Worm (Caenorhabditis elegans) whole organism, young adult: ENCODE data around the gene btb-2.

Experiments used
- B0019.2 ChIP-seq: fragments of 200-800 bp; sonication (Bioruptor generic); conservative IDR thresholded peaks from 2 replicates; pipeline ENCODE4 v1.3.6; 2022; ENCODE audit warnings: missing genetic modification reagents, missing genetic modification characterization, missing compliant biosample characterization
- attf-3 ChIP-seq: fragments of 200-800 bp; sonication (Bioruptor generic); conservative IDR thresholded peaks from 2 replicates; pipeline ENCODE4 v1.3.6; 2022; ENCODE audit warnings: missing genetic modification reagents, missing genetic modification characterization, missing compliant biosample characterization
- attf-5 ChIP-seq: fragments of 200-800 bp; sonication (Bioruptor generic); optimal IDR thresholded peaks from 2 replicates; lab custom pipeline; 2018; ENCODE audit warnings: mild to moderate bottlenecking, missing genetic modification characterization, missing compliant biosample characterization
- cebp-2 ChIP-seq: fragments of 200-800 bp; sonication (Bioruptor generic); IDR thresholded peaks from 2 replicates; pipeline ENCODE4 v1.3.6; 2022; ENCODE audit warnings: missing genetic modification characterization, missing compliant biosample characterization
- chd-7 ChIP-seq: sonication (generic microtip); optimal IDR thresholded peaks from 2 replicates; lab custom pipeline; 2016; ENCODE audit warnings: mild to moderate bottlenecking, missing genetic modification characterization, moderate library complexity, missing compliant biosample characterization
- mcd-1 ChIP-seq: fragments of 200-800 bp; sonication (Bioruptor generic); IDR thresholded peaks from 2 replicates; pipeline ENCODE4 v1.3.6; 2022; ENCODE audit warnings: missing genetic modification reagents, missing genetic modification characterization, missing compliant biosample characterization
- pbrm-1 ChIP-seq: fragments of 200-800 bp; sonication (Bioruptor generic); IDR thresholded peaks from 2 replicates; pipeline ENCODE4 v1.3.6; 2022; ENCODE audit warnings: missing genetic modification reagents, missing genetic modification characterization, missing compliant biosample characterization
- snpc-4 ChIP-seq, 5 experiments: fragments of 150-350 bp in 1 of 5; sonication (generic microtip) in 4 of 5; optimal IDR thresholded peaks; 2 replicates each; lab custom pipeline; 2014 to 2018; ENCODE audit warnings: missing genetic modification characterization in 5 of 5, missing biosample characterization in 3 of 5, antibody characterized with exemption in 2 of 5, mild to moderate bottlenecking in 2 of 5, missing compliant biosample characterization in 2 of 5, missing genotype in 2 of 5, moderate library complexity in 2 of 5, missing genetic modification reagents in 1 of 5
- tbp1 ChIP-seq: fragments of 200-800 bp; sonication (Bioruptor generic); optimal IDR thresholded peaks from 2 replicates; lab custom pipeline; 2018; ENCODE audit warnings: mild to moderate bottlenecking, missing genetic modification characterization, missing compliant biosample characterization
- unc-62 ChIP-seq: fragments of 150-350 bp; optimal IDR thresholded peaks from 2 replicates; lab custom pipeline; 2014; ENCODE audit warnings: missing biosample characterization, missing genetic modification reagents, missing genetic modification characterization

DNA sequence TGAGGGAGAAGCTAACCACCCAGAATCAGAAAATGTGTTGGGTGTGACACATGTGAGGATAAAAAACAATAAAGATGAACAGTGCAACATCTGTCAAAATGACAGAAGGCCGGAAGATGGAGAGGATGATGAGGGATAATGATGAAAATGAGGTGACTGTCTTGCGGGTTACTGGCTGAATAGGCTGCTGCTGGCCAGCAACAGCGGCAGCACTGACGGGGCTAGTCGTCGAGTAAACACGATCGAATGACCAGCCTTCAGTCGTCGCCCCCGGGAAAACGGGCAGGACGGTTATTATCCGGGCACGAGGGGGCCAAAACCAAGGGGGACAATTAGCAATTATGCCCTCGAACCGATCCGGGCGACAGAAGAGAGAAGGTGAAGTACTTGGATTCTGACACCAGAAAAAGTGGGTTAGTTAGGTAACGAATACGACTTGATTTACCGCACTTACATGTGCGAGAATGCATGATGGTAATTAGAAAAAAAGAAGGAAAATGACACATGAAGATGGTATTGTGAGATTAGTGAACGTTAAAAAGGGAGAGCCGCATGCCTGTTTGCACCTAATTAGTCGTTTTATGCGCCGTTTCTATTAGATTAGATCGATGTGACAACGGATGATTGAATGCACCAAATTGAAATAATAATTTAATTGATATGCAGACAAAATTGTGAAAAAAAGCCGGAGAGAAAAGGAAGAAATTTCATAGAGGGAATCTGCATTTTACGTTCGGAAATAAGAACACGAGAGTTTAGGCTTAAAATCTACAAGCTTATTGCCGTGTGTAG is 10.1 kb downstream of the btb-2 start:
- no peak for TF ChIP-seq attf-3 (GFP tag; lab: Robert Waterston, UW)
- TF ChIP-seq tbp1 (GFP tag; lab: Kevin White, UChicago) = no peak
- no peak for TF ChIP-seq B0019.2 (GFP tag; lab: Robert Waterston, UW)
- no peak for TF ChIP-seq cebp-2 (GFP tag; lab: Robert Waterston, UW)
- TF ChIP-seq snpc-4 (GFP tag; optimal IDR thresholded peaks at IDR 0.05; lab: Kevin White, UChicago) = no peak
- TF ChIP-seq snpc-4 (tag; optimal IDR thresholded peaks at IDR 0.05; lab: Kevin White, UChicago) = no peak
- TF ChIP-seq attf-5 (GFP tag; lab: Kevin White, UChicago) = no peak
- TF ChIP-seq pbrm-1 (GFP tag; lab: Robert Waterston, UW) = no peak
- TF ChIP-seq mcd-1 = no peak
- TF ChIP-seq chd-7 (tag; lab: Kevin White, UChicago) = no peak
- TF ChIP-seq unc-62 = no peak
